Worm (Caenorhabditis elegans) whole organism, early embryonic: Measurements from ENCODE around the gene ZC449.8.

Experiments
- F13C5.2 ChIP-seq: sonication (generic microtip); optimal IDR thresholded peaks from 2 replicates; lab custom pipeline; 2017; ENCODE audit warnings: mild to moderate bottlenecking, missing genetic modification characterization, inconsistent platforms, missing compliant biosample characterization
- aly-1 ChIP-seq: sonication (generic microtip); optimal IDR thresholded peaks from 2 replicates; lab custom pipeline; 2016; ENCODE audit warnings: missing genetic modification characterization, missing compliant biosample characterization
- ama-1 ChIP-seq: fragments of 150-350 bp; optimal IDR thresholded peaks from 2 replicates; lab custom pipeline; 2014
- pes-1 ChIP-seq: fragments of 200-800 bp; sonication (Bioruptor generic); IDR thresholded peaks from 2 replicates; pipeline ENCODE4 v1.3.6; 2022; ENCODE audit warnings: missing genetic modification reagents, missing genetic modification characterization, missing compliant biosample characterization
- sea-1 ChIP-seq: fragments of 200-800 bp; sonication (Bioruptor generic); conservative IDR thresholded peaks from 2 replicates; pipeline ENCODE4 v1.3.6; 2022; ENCODE audit warnings: missing genetic modification characterization, missing compliant biosample characterization
- tbx-11 ChIP-seq: fragments of 200-800 bp; sonication (Bioruptor generic); IDR thresholded peaks from 2 replicates; pipeline ENCODE4 v1.3.6; 2022; ENCODE audit warnings: missing genetic modification characterization, missing compliant biosample characterization

ce11 chrX:5040038-5040437 is 24.2 kb downstream of the ZC449.8 start:
- TF ChIP-seq pes-1 = no peak
- TF ChIP-seq tbx-11 (GFP tag; lab: Robert Waterston, UW) = no peak
- no peak for TF ChIP-seq F13C5.2
- TF ChIP-seq ama-1 (lab: Kevin White, UChicago) = no peak
- TF ChIP-seq sea-1 (GFP tag; lab: Robert Waterston, UW) = no peak
- TF ChIP-seq aly-1 (tag; lab: Kevin White, UChicago) = no peak
